Worm (Caenorhabditis elegans) whole organism, L2 larva: Measurements from ENCODE around the gene F53F1.3.
A peak's percentile ranks its signal among the peaks of the same experiment; 100 is the strongest.

Source experiments
- elt-3 ChIP-seq: sonication (generic microtip); optimal IDR thresholded peaks from 2 replicates; lab custom pipeline; 2017; ENCODE audit warnings: missing biosample characterization, missing genetic modification characterization
- nhr-6 ChIP-seq: fragments of 150-350 bp; optimal IDR thresholded peaks from 2 replicates; lab custom pipeline; 2014; ENCODE audit warnings: missing biosample characterization, missing genetic modification characterization
- sma-3 ChIP-seq: sonication (generic microtip); optimal IDR thresholded peaks from 2 replicates; lab custom pipeline; 2016; ENCODE audit warnings: missing genetic modification reagents, missing genetic modification characterization, missing compliant biosample characterization
- unc-62 ChIP-seq: fragments of 150-350 bp; optimal IDR thresholded peaks from 2 replicates; lab custom pipeline; 2014; ENCODE audit warnings: missing biosample characterization, missing genetic modification reagents, missing genetic modification characterization

DNA sequence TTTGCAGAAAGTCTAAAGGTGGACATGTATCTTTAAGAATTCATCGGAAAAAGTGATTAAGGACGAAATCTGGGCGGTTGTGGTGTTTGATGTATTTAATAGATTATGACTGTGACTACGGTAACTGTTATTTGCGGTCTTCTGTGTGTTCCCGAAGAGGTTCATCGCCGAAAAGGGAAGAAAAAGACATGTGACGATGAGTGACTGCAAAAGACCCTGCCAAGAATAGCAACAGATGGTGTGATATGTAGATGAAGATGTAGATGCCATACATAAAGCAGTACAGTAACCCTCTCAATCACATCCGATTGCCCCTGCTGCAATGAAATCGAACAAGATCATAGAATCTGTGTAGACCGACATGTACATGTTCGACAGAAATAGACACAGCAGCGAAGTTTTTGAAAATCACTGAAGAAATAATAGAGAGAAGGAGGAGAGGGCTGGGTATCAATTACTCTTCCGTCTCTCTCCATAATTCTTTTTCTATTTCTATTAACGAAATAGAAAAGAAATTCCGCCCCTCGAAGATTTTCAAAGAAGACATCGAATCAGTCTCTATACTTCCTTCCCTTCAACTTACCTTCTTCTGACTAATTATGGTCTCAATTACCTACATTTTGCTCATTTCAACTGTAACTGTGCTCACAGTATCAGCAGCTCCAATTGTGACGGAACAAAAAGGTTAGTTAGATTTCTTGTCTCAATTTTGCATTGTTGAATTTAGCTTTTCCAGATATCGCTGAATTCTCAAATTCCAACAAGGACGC lies 49.0 kb upstream of the F53F1.3 start, which contains the start of gene F32H5.3:
- TF ChIP-seq sma-3 (GFP tag; lab: Kevin White, UChicago) (peak; percentile 30), unc-62 (no peak), nhr-6 (tag; lab: Kevin White, UChicago) (no peak), elt-3 (tag; lab: Kevin White, UChicago) (no peak)
